Worm (Caenorhabditis elegans) whole organism, young adult: ENCODE measurements around the gene timm-17B.2.
A peak's percentile ranks its signal among the peaks of the same experiment; 100 is the strongest.

Experiments
- B0019.2 ChIP-seq: fragments of 200-800 bp; sonication (Bioruptor generic); conservative IDR thresholded peaks from 2 replicates; pipeline ENCODE4 v1.3.6; 2022; ENCODE audit warnings: missing genetic modification reagents, missing genetic modification characterization, missing compliant biosample characterization
- B0336.3 ChIP-seq: fragments of 200-800 bp; sonication (Bioruptor generic); IDR thresholded peaks from 2 replicates; pipeline ENCODE4 v1.3.6; 2022; ENCODE audit warnings: missing genetic modification characterization, missing compliant biosample characterization
- C06A6.2 ChIP-seq: fragments of 200-800 bp; sonication (Bioruptor generic); conservative IDR thresholded peaks from 2 replicates; pipeline ENCODE4 v1.3.6; 2022; ENCODE audit warnings: missing genetic modification characterization, missing compliant biosample characterization
- D2030.7 ChIP-seq: fragments of 200-800 bp; sonication (Bioruptor generic); IDR thresholded peaks from 2 replicates; pipeline ENCODE4 v1.3.6; 2022; ENCODE audit warnings: missing genetic modification reagents, missing genetic modification characterization, missing compliant biosample characterization
- F10E7.11 ChIP-seq: sonication (generic microtip); optimal IDR thresholded peaks from 2 replicates; lab custom pipeline; 2017; ENCODE audit warnings: mild to moderate bottlenecking, missing genetic modification characterization, moderate library complexity, missing compliant biosample characterization
- F37B4.10 ChIP-seq: fragments of 200-800 bp; sonication (Bioruptor generic); IDR thresholded peaks from 2 replicates; pipeline ENCODE4 v1.3.6; 2022; ENCODE audit warnings: missing genetic modification characterization, missing compliant biosample characterization
- F39B2.1 ChIP-seq: fragments of 200-800 bp; sonication (Bioruptor generic); IDR thresholded peaks from 2 replicates; pipeline ENCODE4 v1.3.6; 2022; ENCODE audit warnings: missing genetic modification reagents, missing genetic modification characterization, missing compliant biosample characterization
- F49E8.2 ChIP-seq: sonication (generic microtip); optimal IDR thresholded peaks from 3 replicates; lab custom pipeline; 2017; ENCODE audit warnings: missing genetic modification characterization, mild to moderate bottlenecking, missing compliant biosample characterization, antibody characterized with exemption, moderate library complexity; ENCODE audit not compliant: insufficient read depth
- F55B11.4 ChIP-seq: sonication (generic microtip); optimal IDR thresholded peaks from 2 replicates; lab custom pipeline; 2016; ENCODE audit warnings: missing compliant biosample characterization, missing genetic modification characterization, borderline replicate concordance; ENCODE audit not compliant: insufficient read depth
- F57A8.1 ChIP-seq: fragments of 200-800 bp; sonication (Bioruptor generic); optimal IDR thresholded peaks from 2 replicates; lab custom pipeline; 2018; ENCODE audit warnings: mild to moderate bottlenecking, missing genetic modification characterization, moderate library complexity, missing compliant biosample characterization
- K12H6.12 ChIP-seq: fragments of 200-800 bp; sonication (Bioruptor generic); optimal IDR thresholded peaks from 2 replicates; lab custom pipeline; 2018; ENCODE audit warnings: mild to moderate bottlenecking, missing genetic modification characterization, missing compliant biosample characterization
- T07F8.4 ChIP-seq: sonication (generic microtip); optimal IDR thresholded peaks from 2 replicates; lab custom pipeline; 2016; ENCODE audit warnings: mild to moderate bottlenecking, missing genetic modification characterization, moderate library complexity, missing compliant biosample characterization
- Y53F4B.3 ChIP-seq: fragments of 200-800 bp; sonication (Bioruptor generic); IDR thresholded peaks from 2 replicates; pipeline ENCODE4 v1.3.6; 2022; ENCODE audit warnings: missing genetic modification reagents, missing genetic modification characterization, missing compliant biosample characterization
- Y53G8AR.9 ChIP-seq: fragments of 200-800 bp; sonication (Bioruptor generic); conservative IDR thresholded peaks from 2 replicates; pipeline ENCODE4 v1.3.6; 2022; ENCODE audit warnings: missing genetic modification reagents, missing genetic modification characterization, missing compliant biosample characterization
- Y67H2A.10 ChIP-seq: fragments of 200-800 bp; sonication (Bioruptor generic); conservative IDR thresholded peaks from 2 replicates; pipeline ENCODE4 v1.3.6; 2022; ENCODE audit warnings: missing genetic modification reagents, missing genetic modification characterization, missing compliant biosample characterization
- Y79H2A.3 ChIP-seq: fragments of 200-800 bp; sonication (Bioruptor generic); conservative IDR thresholded peaks from 2 replicates; pipeline ENCODE4 v1.3.6; 2022; ENCODE audit warnings: missing genetic modification reagents, missing genetic modification characterization, missing compliant biosample characterization
- aptf-3 ChIP-seq: fragments of 200-800 bp; sonication (Bioruptor generic); IDR thresholded peaks from 2 replicates; pipeline ENCODE4 v1.3.6; 2022; ENCODE audit warnings: missing genetic modification characterization, missing compliant biosample characterization
- athp-1 ChIP-seq: sonication (generic microtip); optimal IDR thresholded peaks from 2 replicates; lab custom pipeline; 2017; ENCODE audit warnings: mild to moderate bottlenecking, missing genetic modification characterization, missing compliant biosample characterization
- attf-6 ChIP-seq: fragments of 200-800 bp; sonication (Bioruptor generic); IDR thresholded peaks from 2 replicates; pipeline ENCODE4 v1.3.6; 2022; ENCODE audit warnings: missing genetic modification reagents, missing genetic modification characterization, missing compliant biosample characterization
- bed-2 ChIP-seq: fragments of 200-800 bp; sonication (Bioruptor generic); IDR thresholded peaks from 2 replicates; pipeline ENCODE4 v1.3.6; 2022; ENCODE audit warnings: missing genetic modification reagents, missing genetic modification characterization, missing compliant biosample characterization
- ceh-100 ChIP-seq: fragments of 200-800 bp; sonication (Bioruptor generic); IDR thresholded peaks from 2 replicates; pipeline ENCODE4 v1.3.6; 2022; ENCODE audit warnings: missing genetic modification reagents, missing genetic modification characterization, missing compliant biosample characterization
- ceh-27 ChIP-seq: fragments of 200-800 bp; sonication (Bioruptor generic); optimal IDR thresholded peaks from 2 replicates; lab custom pipeline; 2018; ENCODE audit warnings: mild to moderate bottlenecking, missing genetic modification characterization, moderate library complexity, missing compliant biosample characterization
- ceh-79 ChIP-seq: sonication (generic microtip); optimal IDR thresholded peaks from 2 replicates; lab custom pipeline; 2017; ENCODE audit warnings: mild to moderate bottlenecking, missing genetic modification characterization, missing compliant biosample characterization
- chd-7 ChIP-seq: sonication (generic microtip); optimal IDR thresholded peaks from 2 replicates; lab custom pipeline; 2016; ENCODE audit warnings: mild to moderate bottlenecking, missing genetic modification characterization, moderate library complexity, missing compliant biosample characterization
- die-1 ChIP-seq: sonication (generic microtip); optimal IDR thresholded peaks from 2 replicates; lab custom pipeline; 2016; ENCODE audit warnings: missing genotype, mild to moderate bottlenecking, missing genetic modification characterization, missing compliant biosample characterization
- hlh-26 ChIP-seq: fragments of 200-800 bp; sonication (Bioruptor generic); conservative IDR thresholded peaks from 2 replicates; pipeline ENCODE4 v1.3.6; 2022; ENCODE audit warnings: missing genetic modification reagents, missing genetic modification characterization, missing compliant biosample characterization
- hmg-20 ChIP-seq: fragments of 200-800 bp; sonication (Bioruptor generic); IDR thresholded peaks from 2 replicates; pipeline ENCODE4 v1.3.6; 2022; ENCODE audit warnings: missing genetic modification reagents, missing genetic modification characterization, missing compliant biosample characterization
- hrde-1 ChIP-seq: sonication (generic microtip); optimal IDR thresholded peaks from 2 replicates; lab custom pipeline; 2016; ENCODE audit warnings: missing genetic modification characterization, mild to moderate bottlenecking, missing compliant biosample characterization, moderate library complexity, missing genotype, missing genetic modification reagents, borderline replicate concordance
- lag-1 ChIP-seq: fragments of 200-800 bp; sonication (Bioruptor generic); IDR thresholded peaks from 2 replicates; pipeline ENCODE4 v1.3.6; 2022; ENCODE audit warnings: missing genetic modification reagents, missing genetic modification characterization, missing compliant biosample characterization
- lin-54 ChIP-seq: fragments of 200-800 bp; sonication (Bioruptor generic); optimal IDR thresholded peaks from 2 replicates; lab custom pipeline; 2018; ENCODE audit warnings: mild to moderate bottlenecking, missing genetic modification characterization, missing compliant biosample characterization
- lsl-1 ChIP-seq: fragments of 200-800 bp; sonication (Bioruptor generic); optimal IDR thresholded peaks from 2 replicates; lab custom pipeline; 2018; ENCODE audit warnings: mild to moderate bottlenecking, missing genetic modification characterization, moderate library complexity, missing compliant biosample characterization
- lsy-27 ChIP-seq: sonication (generic microtip); optimal IDR thresholded peaks from 2 replicates; lab custom pipeline; 2017; ENCODE audit warnings: missing genetic modification characterization, mild to moderate bottlenecking, missing compliant biosample characterization, antibody characterized with exemption, missing genotype, borderline replicate concordance; ENCODE audit not compliant: insufficient read depth
- madf-3 ChIP-seq: fragments of 200-800 bp; sonication (Bioruptor generic); IDR thresholded peaks from 2 replicates; pipeline ENCODE4 v1.3.6; 2022; ENCODE audit warnings: missing genetic modification reagents, missing genetic modification characterization, missing compliant biosample characterization
- madf-8 ChIP-seq: fragments of 200-800 bp; sonication (Bioruptor generic); conservative IDR thresholded peaks from 2 replicates; pipeline ENCODE4 v1.3.6; 2022; ENCODE audit warnings: missing genetic modification reagents, missing genetic modification characterization, missing compliant biosample characterization
- nhr-27 ChIP-seq: fragments of 200-800 bp; sonication (Bioruptor generic); optimal IDR thresholded peaks from 2 replicates; lab custom pipeline; 2018; ENCODE audit warnings: mild to moderate bottlenecking, missing genetic modification characterization, moderate library complexity, missing compliant biosample characterization
- pha-4 ChIP-seq: fragments of 150-350 bp; sonication (generic microtip); optimal IDR thresholded peaks from 2 replicates; lab custom pipeline; 2014; ENCODE audit warnings: missing biosample characterization, missing genetic modification reagents, missing genetic modification characterization
- rcor-1 ChIP-seq: fragments of 200-800 bp; sonication (Bioruptor generic); IDR thresholded peaks from 2 replicates; pipeline ENCODE4 v1.3.6; 2022; ENCODE audit warnings: missing genetic modification reagents, missing genetic modification characterization, missing compliant biosample characterization
- repo-1 ChIP-seq: sonication (generic microtip); optimal IDR thresholded peaks from 2 replicates; lab custom pipeline; 2017; ENCODE audit warnings: mild to moderate bottlenecking, missing genetic modification characterization, missing compliant biosample characterization
- rpc-1 ChIP-seq, 2 experiments: fragments of 150-350 bp in 1 of 2; sonication (generic microtip) in 1 of 2; optimal IDR thresholded peaks; 2 replicates each; lab custom pipeline; 2014 to 2018; ENCODE audit warnings: missing biosample characterization in 1 of 2, missing genetic modification characterization in 1 of 2, missing genetic modification reagents in 1 of 2, missing genotype in 1 of 2
- snpc-1.3 ChIP-seq: sonication (generic microtip); optimal IDR thresholded peaks from 2 replicates; lab custom pipeline; 2017; ENCODE audit warnings: missing genetic modification characterization, mild to moderate bottlenecking, missing compliant biosample characterization, antibody characterized with exemption, moderate library complexity, missing genotype, missing genetic modification reagents; ENCODE audit not compliant: insufficient read depth
- somi-1 ChIP-seq: fragments of 200-800 bp; sonication (Bioruptor generic); optimal IDR thresholded peaks from 2 replicates; lab custom pipeline; 2018; ENCODE audit warnings: mild to moderate bottlenecking, missing genetic modification characterization, missing compliant biosample characterization
- tbx-9 ChIP-seq: sonication (generic microtip); optimal IDR thresholded peaks from 2 replicates; lab custom pipeline; 2016; ENCODE audit warnings: borderline replicate concordance, missing genetic modification characterization, inconsistent platforms, missing compliant biosample characterization
- unc-62 ChIP-seq: fragments of 150-350 bp; optimal IDR thresholded peaks from 2 replicates; lab custom pipeline; 2014; ENCODE audit warnings: missing biosample characterization, missing genetic modification reagents, missing genetic modification characterization
- xnd-1 ChIP-seq: sonication (generic microtip); optimal IDR thresholded peaks from 2 replicates; lab custom pipeline; 2016; ENCODE audit warnings: missing genotype, missing genetic modification reagents, missing genetic modification characterization, missing compliant biosample characterization
- ztf-22 ChIP-seq: fragments of 200-800 bp; sonication (Bioruptor generic); optimal IDR thresholded peaks from 2 replicates; lab custom pipeline; 2018; ENCODE audit warnings: mild to moderate bottlenecking, missing genetic modification characterization, moderate library complexity, missing compliant biosample characterization
- ztf-28 ChIP-seq: fragments of 200-800 bp; sonication (Bioruptor generic); IDR thresholded peaks from 2 replicates; pipeline ENCODE4 v1.3.6; 2022; ENCODE audit warnings: missing genetic modification reagents, missing genetic modification characterization, missing compliant biosample characterization
- ztf-6 ChIP-seq: fragments of 200-800 bp; sonication (Bioruptor generic); IDR thresholded peaks from 2 replicates; pipeline ENCODE4 v1.3.6; 2022; ENCODE audit warnings: missing genetic modification reagents, missing genetic modification characterization, missing compliant biosample characterization

Gene timm-17B.2

DNA sequence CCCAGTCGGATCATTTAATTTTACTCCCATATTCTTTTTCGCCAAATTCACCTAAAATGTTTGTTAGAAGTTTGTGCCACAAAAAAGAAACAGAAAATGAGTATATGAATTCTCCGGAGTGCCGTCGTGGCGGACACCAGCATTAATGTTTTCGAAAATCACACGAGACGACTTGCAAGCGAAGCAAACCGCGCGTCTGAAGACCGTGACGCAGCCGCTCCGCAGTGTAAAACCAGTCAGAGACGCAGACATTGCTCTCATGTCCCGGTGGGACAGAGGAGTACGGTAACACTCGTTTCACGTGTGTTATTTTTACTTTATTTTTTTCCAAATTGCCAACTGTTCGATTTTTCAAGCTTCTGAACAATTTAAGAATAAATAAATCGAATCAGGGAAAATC lies 36.3 kb downstream of the timm-17B.2 start, which contains the start of the genes T26A8.4 and pdtf-1 (continued):
- TF ChIP-seq chd-7 (tag; lab: Kevin White, UChicago) = peak; percentile 41
- TF ChIP-seq lin-54 (GFP tag; lab: Kevin White, UChicago) = peak; percentile 83
- no peak for TF ChIP-seq F37B4.10 (GFP tag; lab: Robert Waterston, UW)
- no peak for TF ChIP-seq F39B2.1 (GFP tag; lab: Robert Waterston, UW)
- no peak for TF ChIP-seq hlh-26 (GFP tag; lab: Robert Waterston, UW)
- peak; percentile 83 for TF ChIP-seq C06A6.2 (GFP tag; lab: Robert Waterston, UW)
- TF ChIP-seq D2030.7 (GFP tag; lab: Robert Waterston, UW) = peak; percentile 88
- TF ChIP-seq attf-6 = no peak; the same call in 1 of the 2 replicates
- no peak for TF ChIP-seq aptf-3 (GFP tag; lab: Robert Waterston, UW)
- TF ChIP-seq bed-2 (GFP tag; lab: Robert Waterston, UW) = no peak
- TF ChIP-seq Y53F4B.3 = no peak
- TF ChIP-seq ceh-27 = peak; percentile 97
- TF ChIP-seq B0019.2 (GFP tag; lab: Robert Waterston, UW) = peak; percentile 65
- TF ChIP-seq ztf-22 (GFP tag; lab: Kevin White, UChicago) = peak; percentile 23
- TF ChIP-seq tbx-9 = no peak
- no peak for TF ChIP-seq T07F8.4 (tag; lab: Kevin White, UChicago)
- peak; percentile 72 for TF ChIP-seq Y79H2A.3
- no peak for TF ChIP-seq die-1 (tag; lab: Kevin White, UChicago)
- no peak for TF ChIP-seq ceh-79 (tag; lab: Kevin White, UChicago)
- TF ChIP-seq F55B11.4 (tag; lab: Kevin White, UChicago) = no peak
- no peak for TF ChIP-seq F10E7.11
- TF ChIP-seq unc-62 (GFP tag; lab: Kevin White, UChicago) = peak; percentile 73
- no peak for TF ChIP-seq lsy-27 (tag; lab: Kevin White, UChicago)
- TF ChIP-seq Y67H2A.10 (GFP tag; lab: Robert Waterston, UW) = peak; percentile 88; the same call in 1 of the 2 replicates
- peak; percentile 96 for TF ChIP-seq lsl-1
- TF ChIP-seq F49E8.2 = peak; percentile 91
- peak; percentile 60 for TF ChIP-seq repo-1
- peak; percentile 90 for TF ChIP-seq K12H6.12 (tag; lab: Kevin White, UChicago)
- TF ChIP-seq madf-3 (GFP tag; lab: Robert Waterston, UW) = peak; percentile 99
- peak; percentile 15 for TF ChIP-seq rpc-1 (optimal IDR thresholded peaks at IDR 0.05; lab: Kevin White, UChicago)
- TF ChIP-seq rpc-1 (tag; optimal IDR thresholded peaks at IDR 0.05; lab: Kevin White, UChicago) = no peak
- peak; percentile 83 for TF ChIP-seq snpc-1.3 (tag; lab: Kevin White, UChicago)
- 0 out of 2 replicates have a peak, but pooled peaks have one; percentile 28 for TF ChIP-seq ztf-6 (GFP tag; lab: Robert Waterston, UW)
- peak; percentile 60; the same call in 1 of the 2 replicates for TF ChIP-seq ceh-100 (GFP tag; lab: Robert Waterston, UW)
- TF ChIP-seq madf-8 = peak; percentile 54
- TF ChIP-seq xnd-1 (tag; lab: Kevin White, UChicago) = no peak
- TF ChIP-seq pha-4 (tag; lab: Kevin White, UChicago) = peak; percentile 50
- TF ChIP-seq hmg-20 (GFP tag; lab: Robert Waterston, UW) = no peak
- no peak for TF ChIP-seq hrde-1 (tag; lab: Kevin White, UChicago)
- peak; percentile 65; the same call in 1 of the 2 replicates for TF ChIP-seq B0336.3 (GFP tag; lab: Robert Waterston, UW)
- 0 out of 2 replicates have a peak, but pooled peaks have one; percentile 78 for TF ChIP-seq ztf-28 (GFP tag; lab: Robert Waterston, UW)
- TF ChIP-seq athp-1 (tag; lab: Kevin White, UChicago) = no peak
- TF ChIP-seq Y53G8AR.9 = peak; percentile 60; the same call in 1 of the 2 replicates
- TF ChIP-seq nhr-27 (tag; lab: Kevin White, UChicago) = no peak
- TF ChIP-seq somi-1 = peak; percentile 58
- TF ChIP-seq F57A8.1 (GFP tag; lab: Kevin White, UChicago) = peak; percentile 1
- TF ChIP-seq rcor-1 (GFP tag; lab: Robert Waterston, UW) = peak; percentile 89
- no peak for TF ChIP-seq lag-1 (GFP tag; lab: Robert Waterston, UW)
